Worm (Caenorhabditis elegans) whole organism, L2 larva: ENCODE measurements around the gene ZK686.5.

Experiments used
- ZK546.5 ChIP-seq: sonication (generic microtip); optimal IDR thresholded peaks from 2 replicates; lab custom pipeline; 2017; ENCODE audit warnings: missing biosample characterization, missing genetic modification characterization
- crh-2 ChIP-seq: sonication (generic microtip); optimal IDR thresholded peaks from 2 replicates; lab custom pipeline; 2017; ENCODE audit warnings: missing biosample characterization, missing genetic modification characterization
- dmd-4 ChIP-seq: sonication (generic microtip); optimal IDR thresholded peaks from 2 replicates; lab custom pipeline; 2017; ENCODE audit warnings: missing biosample characterization, missing genetic modification characterization
- elt-1 ChIP-seq: fragments of 150-350 bp; optimal IDR thresholded peaks from 2 replicates; lab custom pipeline; 2014; ENCODE audit warnings: missing biosample characterization, missing genetic modification characterization
- lin-13 ChIP-seq: fragments of 150-350 bp; optimal IDR thresholded peaks from 2 replicates; lab custom pipeline; 2014; ENCODE audit warnings: missing biosample characterization, missing genetic modification reagents, missing genetic modification characterization
- mab-5 ChIP-seq: fragments of 150-350 bp; optimal IDR thresholded peaks from 2 replicates; lab custom pipeline; 2014; ENCODE audit warnings: missing biosample characterization, missing genetic modification characterization
- mdl-1 ChIP-seq, 2 experiments: fragments of 150-350 bp in 1 of 2; sonication (generic microtip) in 1 of 2; optimal IDR thresholded peaks; 2 replicates each; lab custom pipeline; 2017; ENCODE audit warnings: missing biosample characterization in 2 of 2, missing genetic modification characterization in 2 of 2
- nhr-23 ChIP-seq: fragments of 150-350 bp; optimal IDR thresholded peaks from 2 replicates; lab custom pipeline; 2014; ENCODE audit warnings: missing biosample characterization, missing genetic modification reagents, missing genetic modification characterization
- nhr-237 ChIP-seq: fragments of 150-350 bp; optimal IDR thresholded peaks from 2 replicates; lab custom pipeline; 2014; ENCODE audit warnings: missing biosample characterization, missing genetic modification characterization
- nhr-6 ChIP-seq: fragments of 150-350 bp; optimal IDR thresholded peaks from 2 replicates; lab custom pipeline; 2014; ENCODE audit warnings: missing biosample characterization, missing genetic modification characterization
- peb-1 ChIP-seq: fragments of 150-350 bp; optimal IDR thresholded peaks from 2 replicates; lab custom pipeline; 2014; ENCODE audit warnings: missing biosample characterization, missing genetic modification characterization
- sma-3 ChIP-seq: sonication (generic microtip); optimal IDR thresholded peaks from 2 replicates; lab custom pipeline; 2016; ENCODE audit warnings: missing genetic modification reagents, missing genetic modification characterization, missing compliant biosample characterization

The ZK686.5 gene

DNA sequence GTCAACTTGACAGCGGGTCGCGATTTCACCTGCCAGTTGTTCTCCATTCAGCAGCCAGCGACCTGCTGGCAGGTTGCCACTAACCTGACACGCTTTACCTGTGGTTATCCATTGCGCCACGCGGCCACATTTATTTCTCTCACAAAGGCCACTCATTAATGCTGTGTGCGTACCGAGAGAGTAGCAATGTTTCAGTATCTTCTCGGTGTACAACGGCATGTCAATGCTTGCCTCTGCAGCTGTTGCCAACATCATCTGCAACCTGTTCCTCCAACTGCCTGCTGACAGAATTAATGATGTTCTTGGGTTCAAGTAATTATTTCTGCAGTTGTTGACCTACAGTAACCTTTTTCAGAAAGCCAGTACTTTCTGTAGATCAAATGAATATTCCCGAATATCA is 50.8 kb downstream of the ZK686.5 start:
- no peak for TF ChIP-seq mdl-1 (tag; optimal IDR thresholded peaks at IDR 0.05; lab: Kevin White, UChicago)
- no peak for TF ChIP-seq elt-1 (tag; lab: Kevin White, UChicago)
- no peak for TF ChIP-seq ZK546.5 (tag; lab: Kevin White, UChicago)
- TF ChIP-seq nhr-23 (tag; lab: Kevin White, UChicago): no peak
- TF ChIP-seq nhr-6: no peak
- TF ChIP-seq sma-3: no peak
- TF ChIP-seq lin-13 (GFP tag; lab: Kevin White, UChicago): no peak
- no peak for TF ChIP-seq nhr-237 (tag; lab: Kevin White, UChicago)
- no peak for TF ChIP-seq peb-1 (tag; lab: Kevin White, UChicago)
- TF ChIP-seq crh-2 (tag; lab: Kevin White, UChicago): no peak
- TF ChIP-seq mab-5 (tag; lab: Kevin White, UChicago): no peak
- TF ChIP-seq dmd-4 (tag; lab: Kevin White, UChicago): no peak
